Worm (Caenorhabditis elegans) whole organism, L4/young adult: ENCODE data around the gene sup-9.

Experiments used
- dao-5 ChIP-seq: sonication (generic microtip); optimal IDR thresholded peaks from 2 replicates; lab custom pipeline; 2016; ENCODE audit warnings: missing genotype, missing genetic modification characterization, moderate library complexity, missing compliant biosample characterization
- him-1 ChIP-seq: sonication (generic microtip); optimal IDR thresholded peaks from 2 replicates; lab custom pipeline; 2016; ENCODE audit warnings: missing genotype, missing genetic modification reagents, missing genetic modification characterization, missing compliant biosample characterization

ce11 chrII:2719212-2719611, 32.4 kb upstream of the sup-9 start:
- TF ChIP-seq him-1 (tag; lab: Kevin White, UChicago): no peak
- no peak for TF ChIP-seq dao-5 (tag; lab: Kevin White, UChicago)
